Worm (Caenorhabditis elegans) whole organism, L3 larva: ENCODE measurements around the gene C01B10.9.

Source experiments
- aly-2 ChIP-seq: fragments of 150-350 bp; optimal IDR thresholded peaks from 2 replicates; lab custom pipeline; 2014; ENCODE audit warnings: missing biosample characterization, missing genetic modification characterization
- ceh-82 ChIP-seq: fragments of 150-350 bp; optimal IDR thresholded peaks from 2 replicates; lab custom pipeline; 2014; ENCODE audit warnings: missing biosample characterization, missing genetic modification characterization
- fkh-10 ChIP-seq: sonication (generic microtip); optimal IDR thresholded peaks from 2 replicates; lab custom pipeline; 2017; ENCODE audit warnings: missing biosample characterization, missing genetic modification reagents, missing genetic modification characterization
- nhr-11 ChIP-seq: fragments of 150-350 bp; optimal IDR thresholded peaks from 2 replicates; lab custom pipeline; 2014; ENCODE audit warnings: missing biosample characterization, missing genetic modification characterization
- nhr-237 ChIP-seq: fragments of 150-350 bp; optimal IDR thresholded peaks from 2 replicates; lab custom pipeline; 2014; ENCODE audit warnings: missing biosample characterization, missing genetic modification characterization
- skn-1 ChIP-seq: fragments of 150-350 bp; optimal IDR thresholded peaks from 2 replicates; lab custom pipeline; 2014; ENCODE audit warnings: missing biosample characterization, missing genetic modification characterization
- ztf-11 ChIP-seq: fragments of 150-350 bp; optimal IDR thresholded peaks from 2 replicates; lab custom pipeline; 2014; ENCODE audit warnings: missing biosample characterization, missing genetic modification characterization

DNA sequence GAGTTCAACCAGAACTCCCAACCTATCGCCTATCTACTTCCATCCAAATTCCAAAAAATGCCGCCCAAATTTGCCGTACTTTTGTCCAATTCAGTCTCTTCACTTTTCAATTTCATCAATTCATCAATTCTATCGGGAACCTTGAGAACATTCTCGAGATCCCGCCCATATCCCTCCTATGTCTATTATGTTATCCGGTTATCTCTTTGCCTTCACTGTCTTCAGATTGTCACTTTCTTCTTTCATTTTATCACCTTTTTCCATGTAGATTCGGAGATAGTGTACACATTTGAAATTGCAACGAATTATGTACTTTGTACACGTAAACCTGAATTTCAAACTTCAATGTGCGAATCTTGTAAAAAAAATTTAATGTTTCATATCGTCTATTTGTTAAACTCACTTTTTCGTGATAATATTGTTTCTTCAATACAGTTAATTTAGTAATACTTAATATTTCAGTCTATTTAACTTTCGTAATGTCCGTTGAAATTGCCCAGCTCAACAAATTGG, 25.6 kb downstream of the C01B10.9 start, which contains the start of gene C01B10.11:
- no peak for TF ChIP-seq fkh-10 (GFP tag; lab: Kevin White, UChicago)
- no peak for TF ChIP-seq ceh-82
- no peak for TF ChIP-seq nhr-11 (tag; lab: Kevin White, UChicago)
- TF ChIP-seq nhr-237 (tag; lab: Kevin White, UChicago), result no peak
- no peak for TF ChIP-seq ztf-11
- TF ChIP-seq skn-1 (tag; lab: Kevin White, UChicago), result no peak
- no peak for TF ChIP-seq aly-2 (tag; lab: Kevin White, UChicago)
